Worm (Caenorhabditis elegans) whole organism, L2 larva: ENCODE data around the gene fbxa-63.

Source experiments
- aly-2 ChIP-seq: fragments of 150-350 bp; optimal IDR thresholded peaks from 2 replicates; lab custom pipeline; 2014; ENCODE audit warnings: missing biosample characterization, missing genetic modification characterization
- elt-3 ChIP-seq: sonication (generic microtip); optimal IDR thresholded peaks from 2 replicates; lab custom pipeline; 2017; ENCODE audit warnings: missing biosample characterization, missing genetic modification characterization
- fos-1 ChIP-seq: fragments of 150-350 bp; optimal IDR thresholded peaks from 2 replicates; lab custom pipeline; 2014; ENCODE audit warnings: missing biosample characterization, missing genetic modification characterization
- gmeb-1 ChIP-seq: fragments of 150-350 bp; optimal IDR thresholded peaks from 2 replicates; lab custom pipeline; 2014; ENCODE audit warnings: missing biosample characterization, missing genetic modification characterization
- lin-13 ChIP-seq: fragments of 150-350 bp; optimal IDR thresholded peaks from 2 replicates; lab custom pipeline; 2014; ENCODE audit warnings: missing biosample characterization, missing genetic modification reagents, missing genetic modification characterization
- lsy-2 ChIP-seq, 2 experiments: fragments of 150-350 bp in 1 of 2; sonication (generic microtip) in 1 of 2; optimal IDR thresholded peaks; 2 replicates each; lab custom pipeline; 2014 to 2017; ENCODE audit warnings: missing biosample characterization in 2 of 2, missing genetic modification characterization in 2 of 2
- nhr-12 ChIP-seq: fragments of 150-350 bp; optimal IDR thresholded peaks from 2 replicates; lab custom pipeline; 2014; ENCODE audit warnings: missing biosample characterization, missing genetic modification characterization
- nhr-77 ChIP-seq: fragments of 150-350 bp; optimal IDR thresholded peaks from 2 replicates; lab custom pipeline; 2014; ENCODE audit warnings: missing biosample characterization, missing genetic modification characterization
- snpc-4 ChIP-seq: fragments of 150-350 bp; optimal IDR thresholded peaks from 2 replicates; lab custom pipeline; 2014; ENCODE audit warnings: missing biosample characterization, missing genetic modification characterization
- unc-39 ChIP-seq: fragments of 150-350 bp; optimal IDR thresholded peaks from 2 replicates; lab custom pipeline; 2014; ENCODE audit warnings: missing biosample characterization, missing genetic modification characterization
- unc-62 ChIP-seq: fragments of 150-350 bp; optimal IDR thresholded peaks from 2 replicates; lab custom pipeline; 2014; ENCODE audit warnings: missing biosample characterization, missing genetic modification reagents, missing genetic modification characterization

- TF ChIP-seq fos-1 (no peak), lin-13 (GFP tag; lab: Kevin White, UChicago) (no peak), elt-3 (tag; lab: Kevin White, UChicago) (no peak), nhr-12 (no peak), gmeb-1 (no peak), snpc-4 (tag; lab: Kevin White, UChicago) (no peak), unc-39 (tag; lab: Kevin White, UChicago) (no peak), nhr-77 (tag; lab: Kevin White, UChicago) (no peak), aly-2 (tag; lab: Kevin White, UChicago) (no peak), unc-62 (GFP tag; lab: Kevin White, UChicago) (no peak), lsy-2 (tag; optimal IDR thresholded peaks at IDR 0.05; lab: Kevin White, UChicago) (no peak)
Measured at ce11 chrIII:1206331-1206730, 37.0 kb upstream of the fbxa-63 start.
